Fruit fly (Drosophila melanogaster) whole organism, embryonic: ENCODE data around the gene beta4GalNAcTB.

Source experiments
- Abd-B ChIP-seq: fragments of 200-800 bp; sonication (Bioruptor generic); optimal IDR thresholded peaks from 2 replicates; lab custom pipeline; 2018; ENCODE audit warnings: missing biosample characterization, mild to moderate bottlenecking, missing genetic modification characterization, moderate library complexity
- Atf3 ChIP-seq: fragments of 200-800 bp; sonication (Bioruptor generic); optimal IDR thresholded peaks from 3 replicates; lab custom pipeline; 2016; ENCODE audit warnings: missing biosample characterization, missing genetic modification characterization
- CG10147 ChIP-seq: fragments of 200-800 bp; sonication (Bioruptor generic); optimal IDR thresholded peaks from 2 replicates; lab custom pipeline; 2019; ENCODE audit warnings: missing biosample characterization, mild to moderate bottlenecking, missing genetic modification characterization, moderate library complexity
- CG10366 ChIP-seq: fragments of 200-800 bp; sonication (Bioruptor generic); IDR thresholded peaks from 2 replicates; pipeline ENCODE4 v1.3.6; 2022; ENCODE audit warnings: missing biosample characterization, missing genetic modification characterization
- CG11504 ChIP-seq: fragments of 200-800 bp; sonication (Bioruptor generic); optimal IDR thresholded peaks from 3 replicates; lab custom pipeline; 2019; ENCODE audit warnings: missing biosample characterization, mild to moderate bottlenecking, missing genetic modification characterization, moderate library complexity
- CG11560 ChIP-seq: fragments of 200-800 bp; sonication (Bioruptor generic); IDR thresholded peaks from 3 replicates; pipeline ENCODE4 v1.3.6; 2022; ENCODE audit warnings: missing biosample characterization, missing genetic modification characterization
- CG11696 ChIP-seq: fragments of 200-800 bp; sonication (Bioruptor generic); IDR thresholded peaks from 2 replicates; pipeline ENCODE4 v1.3.6; 2022; ENCODE audit warnings: missing biosample characterization, missing genetic modification characterization
- CG12391 ChIP-seq: fragments of 200-800 bp; sonication (Bioruptor generic); optimal IDR thresholded peaks from 3 replicates; lab custom pipeline; 2018; ENCODE audit warnings: missing biosample characterization, mild to moderate bottlenecking, missing genetic modification characterization, moderate library complexity
- CG12659 ChIP-seq: fragments of 200-800 bp; sonication (Bioruptor generic); optimal IDR thresholded peaks from 3 replicates; lab custom pipeline; 2017; ENCODE audit warnings: mild to moderate bottlenecking, missing biosample characterization, missing genetic modification reagents, missing genetic modification characterization
- CG12769 ChIP-seq: fragments of 200-800 bp; sonication (Bioruptor generic); optimal IDR thresholded peaks from 2 replicates; lab custom pipeline; 2019; ENCODE audit warnings: missing biosample characterization, mild to moderate bottlenecking, missing genetic modification characterization, moderate library complexity
- CG12942 ChIP-seq: fragments of 200-800 bp; sonication (Bioruptor generic); optimal IDR thresholded peaks from 3 replicates; lab custom pipeline; 2016; ENCODE audit warnings: missing biosample characterization, missing genetic modification characterization
- CG13775 ChIP-seq: fragments of 200-800 bp; sonication (Bioruptor generic); optimal IDR thresholded peaks from 3 replicates; lab custom pipeline; 2017; ENCODE audit warnings: missing biosample characterization, mild to moderate bottlenecking, missing genetic modification characterization
- CG14014 ChIP-seq: fragments of 200-800 bp; sonication (Bioruptor generic); IDR thresholded peaks from 2 replicates; pipeline ENCODE4 v1.3.6; 2022; ENCODE audit warnings: missing biosample characterization, missing genetic modification characterization
- CG16779 ChIP-seq: fragments of 200-800 bp; sonication (Bioruptor generic); IDR thresholded peaks from 2 replicates; pipeline ENCODE4 v1.3.6; 2022; ENCODE audit warnings: missing biosample characterization, missing genetic modification characterization
- CG2120 ChIP-seq: fragments of 200-800 bp; sonication (Bioruptor generic); optimal IDR thresholded peaks from 3 replicates; lab custom pipeline; 2016; ENCODE audit warnings: missing biosample characterization, missing genetic modification characterization
- CG2678 ChIP-seq: fragments of 200-800 bp; sonication (Bioruptor generic); optimal IDR thresholded peaks from 3 replicates; lab custom pipeline; 2019; ENCODE audit warnings: missing biosample characterization, mild to moderate bottlenecking, missing genetic modification characterization, moderate library complexity
- CG32767 ChIP-seq: fragments of 200-800 bp; sonication (Bioruptor generic); IDR thresholded peaks from 2 replicates; pipeline ENCODE4 v1.3.6; 2022; ENCODE audit warnings: missing biosample characterization, missing genetic modification characterization
- CG4854 ChIP-seq: fragments of 200-800 bp; sonication (Bioruptor generic); optimal IDR thresholded peaks from 2 replicates; lab custom pipeline; 2016; ENCODE audit warnings: missing biosample characterization, missing genetic modification characterization, inconsistent platforms
- CG7372 ChIP-seq: fragments of 200-800 bp; sonication (Bioruptor generic); IDR thresholded peaks from 2 replicates; pipeline ENCODE4 v1.3.6; 2022; ENCODE audit warnings: missing biosample characterization, missing genetic modification characterization
- CG7786 ChIP-seq: fragments of 200-800 bp; sonication (Bioruptor generic); optimal IDR thresholded peaks from 2 replicates; lab custom pipeline; 2016; ENCODE audit warnings: missing biosample characterization, missing genetic modification characterization
- CG8290 ChIP-seq, 3 experiments: fragments of 200-800 bp; sonication (Bioruptor generic); optimal IDR thresholded peaks; 2 replicates each; lab custom pipeline; 2016 to 2019; ENCODE audit warnings: missing biosample characterization in 3 of 3, missing genetic modification characterization in 3 of 3, mild to moderate bottlenecking in 2 of 3, moderate library complexity in 1 of 3
- CG8359 ChIP-seq: fragments of 200-800 bp; sonication (Bioruptor generic); optimal IDR thresholded peaks from 2 replicates; lab custom pipeline; 2017; ENCODE audit warnings: missing biosample characterization, mild to moderate bottlenecking, missing genetic modification characterization, borderline replicate concordance
- CG9727 ChIP-seq: fragments of 200-800 bp; sonication (Bioruptor generic); optimal IDR thresholded peaks from 3 replicates; lab custom pipeline; 2017; ENCODE audit warnings: missing biosample characterization, mild to moderate bottlenecking, missing genetic modification characterization
- Eip74EF ChIP-seq, 2 experiments: fragments of 200-800 bp in 1 of 2; fragments of >200 bp in 1 of 2; sonication (Bioruptor generic) in 1 of 2; optimal IDR thresholded peaks; 2 replicates each; lab custom pipeline; 2017 to 2019; ENCODE audit warnings: missing biosample characterization in 2 of 2, missing genetic modification characterization in 2 of 2, mild to moderate bottlenecking in 1 of 2, moderate library complexity in 1 of 2
- Fer1 ChIP-seq: fragments of 200-800 bp; sonication (Bioruptor generic); optimal IDR thresholded peaks from 2 replicates; lab custom pipeline; 2017; ENCODE audit warnings: missing biosample characterization, mild to moderate bottlenecking, missing genetic modification characterization
- Mad ChIP-seq: fragments of 200-800 bp; sonication (Bioruptor generic); optimal IDR thresholded peaks from 2 replicates; lab custom pipeline; 2016; ENCODE audit warnings: missing biosample characterization, missing genetic modification characterization
- NfI ChIP-seq: fragments of 200-800 bp; sonication (Bioruptor generic); optimal IDR thresholded peaks from 3 replicates; lab custom pipeline; 2018; ENCODE audit warnings: missing biosample characterization, mild to moderate bottlenecking, missing genetic modification characterization, moderate library complexity
- Ptx1 ChIP-seq: fragments of 200-800 bp; sonication (Bioruptor generic); IDR thresholded peaks from 2 replicates; pipeline ENCODE4 v1.3.6; 2022; ENCODE audit warnings: missing biosample characterization, missing genetic modification characterization
- Rfx ChIP-seq: fragments of 200-800 bp; sonication (Bioruptor generic); IDR thresholded peaks from 2 replicates; pipeline ENCODE4 v1.3.6; 2022; ENCODE audit warnings: missing biosample characterization, missing genetic modification characterization
- Sox102F ChIP-seq: fragments of 200-800 bp; sonication (Bioruptor generic); optimal IDR thresholded peaks from 2 replicates; lab custom pipeline; 2018; ENCODE audit warnings: missing biosample characterization, mild to moderate bottlenecking, missing genetic modification characterization, moderate library complexity
- Ssrp ChIP-seq: fragments of 200-800 bp; sonication (Bioruptor generic); optimal IDR thresholded peaks from 2 replicates; lab custom pipeline; 2018; ENCODE audit warnings: missing biosample characterization, mild to moderate bottlenecking, missing genetic modification characterization, moderate library complexity
- bsh ChIP-seq, 2 experiments: fragments of 200-800 bp; sonication (Bioruptor generic); optimal IDR thresholded peaks; 2 replicates each; lab custom pipeline; 2017 to 2018; ENCODE audit warnings: mild to moderate bottlenecking in 2 of 2, missing biosample characterization in 2 of 2, missing genetic modification characterization in 2 of 2, moderate library complexity in 1 of 2
- chif ChIP-seq, 2 experiments: fragments of 200-800 bp; sonication (Bioruptor generic); optimal IDR thresholded peaks; 3 replicates each; lab custom pipeline; 2016; ENCODE audit warnings: missing biosample characterization in 2 of 2, missing genetic modification characterization in 2 of 2
- dysf ChIP-seq: fragments of 200-800 bp; sonication (Bioruptor generic); IDR thresholded peaks from 3 replicates; pipeline ENCODE4 v1.3.6; 2022; ENCODE audit warnings: missing biosample characterization, missing genetic modification characterization
- esg ChIP-seq: fragments of 200-800 bp; sonication (Bioruptor generic); conservative IDR thresholded peaks from 2 replicates; pipeline ENCODE4 v1.3.6; 2022; ENCODE audit warnings: missing biosample characterization, missing genetic modification characterization
- gem ChIP-seq: fragments of 200-800 bp; sonication (Bioruptor generic); optimal IDR thresholded peaks from 2 replicates; lab custom pipeline; 2019; ENCODE audit warnings: missing biosample characterization, mild to moderate bottlenecking, missing genetic modification characterization, moderate library complexity
- ken ChIP-seq: fragments of 200-800 bp; sonication (Bioruptor generic); IDR thresholded peaks from 3 replicates; pipeline ENCODE4 v1.3.6; 2022; ENCODE audit warnings: missing biosample characterization, missing genetic modification characterization
- lab ChIP-seq: fragments of 200-800 bp; sonication (Bioruptor generic); optimal IDR thresholded peaks from 3 replicates; lab custom pipeline; 2017; ENCODE audit warnings: missing biosample characterization, missing genetic modification characterization, mild to moderate bottlenecking, moderate library complexity, missing genetic modification reagents
- lbe ChIP-seq: fragments of 200-800 bp; sonication (Bioruptor generic); optimal IDR thresholded peaks from 2 replicates; lab custom pipeline; 2016; ENCODE audit warnings: missing biosample characterization, mild to moderate bottlenecking, missing genetic modification characterization
- lilli ChIP-seq: fragments of 200-800 bp; sonication (Bioruptor generic); optimal IDR thresholded peaks from 3 replicates; lab custom pipeline; 2016; ENCODE audit warnings: missing biosample characterization, missing genetic modification characterization
- pan ChIP-seq, 4 experiments: fragments of >200 bp in 3 of 4; fragments of 200-800 bp in 1 of 4; sonication (Bioruptor generic) in 1 of 4; optimal IDR thresholded peaks in 3 of 4; IDR thresholded peaks in 1 of 4; 2 replicates each; pipeline versions ENCODE4 v1.3.6 to Lab custom; 2017 to 2022; ENCODE audit warnings: missing biosample characterization in 2 of 4, missing genetic modification characterization in 2 of 4, mixed read lengths in 1 of 4
- pho ChIP-seq: fragments of 200-800 bp; sonication (Bioruptor generic); optimal IDR thresholded peaks from 2 replicates; lab custom pipeline; 2016; ENCODE audit warnings: missing biosample characterization, missing genetic modification characterization
- row ChIP-seq: fragments of 200-800 bp; sonication (Bioruptor generic); IDR thresholded peaks from 3 replicates; pipeline ENCODE4 v1.3.6; 2022; ENCODE audit warnings: missing biosample characterization, missing genetic modification characterization
- sens ChIP-seq: fragments of 200-800 bp; sonication (Bioruptor generic); peaks from one replicate; lab custom pipeline; 2016; ENCODE audit warnings: missing biosample characterization, missing genetic modification characterization
- slbo ChIP-seq: fragments of 200-800 bp; sonication (Bioruptor generic); IDR thresholded peaks from 2 replicates; pipeline ENCODE4 v1.3.6; 2022; ENCODE audit warnings: missing biosample characterization, missing genetic modification characterization
- stc ChIP-seq: fragments of 200-800 bp; sonication (Bioruptor generic); IDR thresholded peaks from 2 replicates; pipeline ENCODE4 v1.3.6; 2022; ENCODE audit warnings: missing biosample characterization, missing genetic modification characterization
- wdn ChIP-seq: fragments of 200-800 bp; sonication (Bioruptor generic); IDR thresholded peaks from 2 replicates; pipeline ENCODE4 v1.3.6; 2022; ENCODE audit warnings: missing biosample characterization, missing genetic modification characterization

Gene beta4GalNAcTB

dm6 chr3R:29075631-29076398, 42.0 kb upstream of the beta4GalNAcTB start (continued):
- TF ChIP-seq esg (GFP tag; lab: Robert Waterston, UW) (no peak), lbe (GFP tag; lab: Kevin White, UChicago) (peak; percentile 9), ken (0 out of 3 replicates have a peak, but pooled peaks have one; percentile 25), CG7372 (no peak), CG8290 (GFP tag; optimal IDR thresholded peaks at IDR 0.05; lab: Kevin White, UChicago) (no peak), CG8290 (tag; optimal IDR thresholded peaks at IDR 0.05; lab: Kevin White, UChicago) (peak in 1 of 2 experiments; percentile 9), pho (GFP tag; lab: Kevin White, UChicago) (no peak), CG12391 (tag; lab: Kevin White, UChicago) (peak; percentile 13), CG12942 (GFP tag; lab: Kevin White, UChicago) (peak; percentile 4), bsh (GFP tag; optimal IDR thresholded peaks at IDR 0.05; lab: Kevin White, UChicago) (peak in 1 of 2 experiments; percentile 4), dysf (GFP tag; lab: Robert Waterston, UW) (no peak), Rfx (GFP tag; lab: Robert Waterston, UW) (peak; percentile 29; the same call in 1 of the 2 replicates), CG11696 (GFP tag; lab: Robert Waterston, UW) (peak; percentile 70), CG8359 (no peak), wdn (GFP tag; lab: Robert Waterston, UW) (0 out of 2 replicates have a peak, but pooled peaks have one; percentile 20), Ptx1 (GFP tag; lab: Robert Waterston, UW) (0 out of 2 replicates have a peak, but pooled peaks have one; percentile 9), Abd-B (peak; percentile 51), CG10366 (peak; percentile 40; the same call in 1 of the 2 replicates), lab (GFP tag; lab: Kevin White, UChicago) (peak; percentile 31), row (GFP tag; lab: Robert Waterston, UW) (peak; percentile 24; the same call in 1 of the 3 replicates), CG2678 (peak; percentile 55), NfI (GFP tag; lab: Kevin White, UChicago) (peak; percentile 10), CG16779 (GFP tag; lab: Robert Waterston, UW) (no peak), Ssrp (tag; lab: Kevin White, UChicago) (peak; percentile 6), CG7786 (GFP tag; lab: Kevin White, UChicago) (peak; percentile 9), CG12769 (peak; percentile 56), CG13775 (peak; percentile 5), CG2120 (GFP tag; lab: Kevin White, UChicago) (peak; percentile 47), Sox102F (GFP tag; lab: Kevin White, UChicago) (peak; percentile 34), CG9727 (GFP tag; lab: Kevin White, UChicago) (peak; percentile 22), Eip74EF (GFP tag; optimal IDR thresholded peaks at IDR 0.05; lab: Kevin White, UChicago) (no peak), CG12659 (GFP tag; lab: Kevin White, UChicago) (peak; percentile 4), lilli (peak; percentile 9), sens (GFP tag; lab: Kevin White, UChicago) (peak; percentile 77), stc (GFP tag; lab: Robert Waterston, UW) (peak; percentile 45), chif (GFP tag; optimal IDR thresholded peaks at IDR 0.05; lab: Kevin White, UChicago) (peak in 1 of 2 experiments; percentile 6), CG32767 (GFP tag; lab: Robert Waterston, UW) (0 out of 2 replicates have a peak, but pooled peaks have one; percentile 12), slbo (GFP tag; lab: Robert Waterston, UW) (peak; percentile 55), CG10147 (GFP tag; lab: Kevin White, UChicago) (peak; percentile 29), Atf3 (GFP tag; lab: Kevin White, UChicago) (no peak), Mad (GFP tag; lab: Kevin White, UChicago) (peak; percentile 23), CG4854 (no peak), gem (tag; lab: Kevin White, UChicago) (peak; percentile 43), Fer1 (GFP tag; lab: Kevin White, UChicago) (peak; percentile 46), CG11560 (tag; lab: Robert Waterston, UW) (no peak), CG14014 (GFP tag; lab: Robert Waterston, UW) (0 out of 2 replicates have a peak, but pooled peaks have one; percentile 6), CG11504 (peak; percentile 24), pan (optimal IDR thresholded peaks at IDR 0.05; lab: Kevin White, UChicago) (no peak), pan (GFP tag; optimal IDR thresholded peaks at IDR 0.05 in 1 of 2, IDR thresholded peaks at IDR 0.05 in 1 of 2) (peak in 1 of 2 experiments; percentile 16)
